Worm (Caenorhabditis elegans) whole organism, L3 larva: ENCODE measurements around the gene Y51H7BR.4.

Source experiments
- hmg-11 ChIP-seq: sonication (generic microtip); optimal IDR thresholded peaks from 2 replicates; lab custom pipeline; 2016; ENCODE audit warnings: missing genetic modification characterization, missing compliant biosample characterization
- nhr-12 ChIP-seq: fragments of 150-350 bp; optimal IDR thresholded peaks from 2 replicates; lab custom pipeline; 2014; ENCODE audit warnings: missing biosample characterization, missing genetic modification characterization
- nhr-76 ChIP-seq: fragments of 150-350 bp; sonication (generic microtip); optimal IDR thresholded peaks from 5 replicates; lab custom pipeline; 2014; ENCODE audit warnings: missing biosample characterization, missing genetic modification characterization
- unc-62 ChIP-seq: fragments of 150-350 bp; sonication (generic microtip); optimal IDR thresholded peaks from 4 replicates; lab custom pipeline; 2014; ENCODE audit warnings: missing biosample characterization, missing genetic modification reagents, missing genetic modification characterization

DNA sequence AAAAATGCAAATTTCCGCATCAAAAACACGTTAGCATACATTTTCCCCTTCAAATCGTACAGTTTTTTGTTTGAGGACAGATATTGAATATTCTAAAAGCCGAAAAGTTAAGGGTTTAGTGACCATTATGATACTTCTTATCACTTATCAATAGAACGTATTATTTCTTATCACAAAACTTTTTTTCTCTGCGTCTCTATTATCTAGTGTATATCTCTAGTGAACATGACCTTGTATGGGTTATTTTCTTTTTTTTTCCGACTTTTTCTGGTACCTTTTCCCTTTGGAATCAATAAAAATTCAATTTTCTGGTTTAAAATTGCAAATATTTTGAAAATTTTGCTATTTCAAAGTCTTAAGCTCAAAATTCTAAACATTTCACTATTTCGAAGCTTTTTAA lies 25.5 kb upstream of the Y51H7BR.4 start:
- TF ChIP-seq nhr-12 (no peak), hmg-11 (tag; lab: Kevin White, UChicago) (no peak), unc-62 (GFP tag; lab: Kevin White, UChicago) (no peak), nhr-76 (tag; lab: Kevin White, UChicago) (no peak)
